Worm (Caenorhabditis elegans): ENCODE data around the gene C45B11.2.

- TF ChIP-seq hmg-4 (GFP tag; optimal IDR thresholded peaks at IDR 0.05) (no peak), pes-1 (GFP tag; IDR thresholded peaks at IDR 0.05) (no peak), ama-1 (optimal IDR thresholded peaks at IDR 0.05) (no peak), hmbx-1 (tag; optimal IDR thresholded peaks at IDR 0.05) (no peak), hnd-1 (tag; optimal IDR thresholded peaks at IDR 0.05) (no peak), scrt-1 (GFP tag; IDR thresholded peaks at IDR 0.05) (no peak)
These were observed 14.5 kb downstream of the C45B11.2 start, which contains the start of gene srh-75 for ce11 chrV:11057043-11057442.

Data from whole organism, early embryonic.